Worm (Caenorhabditis elegans) whole organism, L4 larva: ENCODE results near the gene Y69E1A.5.

Experiments
- ama-1 ChIP-seq: fragments of 150-350 bp; optimal IDR thresholded peaks from 2 replicates; lab custom pipeline; 2014; ENCODE audit warnings: inconsistent platforms, mixed read lengths
- ceh-82 ChIP-seq: sonication (generic microtip); optimal IDR thresholded peaks from 2 replicates; lab custom pipeline; 2017; ENCODE audit warnings: missing biosample characterization, missing genetic modification characterization
- ces-1 ChIP-seq: fragments of 150-350 bp; sonication (generic microtip); optimal IDR thresholded peaks from 4 replicates; lab custom pipeline; 2014; ENCODE audit warnings: missing biosample characterization, missing genetic modification reagents, missing genetic modification characterization
- cey-2 ChIP-seq: sonication (generic microtip); optimal IDR thresholded peaks from 3 replicates; lab custom pipeline; 2017; ENCODE audit warnings: missing genetic modification characterization, mild to moderate bottlenecking, missing compliant biosample characterization, antibody characterized with exemption, borderline replicate concordance; ENCODE audit not compliant: insufficient read depth
- fkh-10 ChIP-seq: fragments of 150-350 bp; optimal IDR thresholded peaks from 2 replicates; lab custom pipeline; 2014; ENCODE audit warnings: missing biosample characterization, missing genetic modification reagents, missing genetic modification characterization
- fos-1 ChIP-seq: fragments of 150-350 bp; optimal IDR thresholded peaks from 2 replicates; lab custom pipeline; 2014; ENCODE audit warnings: missing biosample characterization, missing genetic modification characterization
- lir-3 ChIP-seq: sonication (generic microtip); optimal IDR thresholded peaks from 2 replicates; lab custom pipeline; 2016; ENCODE audit warnings: mild to moderate bottlenecking, missing genetic modification characterization, missing compliant biosample characterization
- nhr-237 ChIP-seq: sonication (generic microtip); optimal IDR thresholded peaks from 2 replicates; lab custom pipeline; 2017; ENCODE audit warnings: missing biosample characterization, missing genetic modification characterization
- nhr-28 ChIP-seq: fragments of 150-350 bp; optimal IDR thresholded peaks from 2 replicates; lab custom pipeline; 2014; ENCODE audit warnings: missing biosample characterization, missing genetic modification characterization
- pha-4 ChIP-seq, 2 experiments: fragments of 150-350 bp in 1 of 2; fragments of 200-800 bp in 1 of 2; sonication (Bioruptor generic) in 1 of 2; IDR thresholded peaks in 1 of 2; optimal IDR thresholded peaks in 1 of 2; 2 replicates each; pipeline versions ENCODE4 v1.3.6 to Lab custom; 2014 to 2022; ENCODE audit warnings: missing genetic modification characterization in 2 of 2, missing genetic modification reagents in 2 of 2, missing biosample characterization in 1 of 2, missing compliant biosample characterization in 1 of 2
- snpc-4 ChIP-seq: fragments of 150-350 bp; optimal IDR thresholded peaks from 2 replicates; lab custom pipeline; 2014; ENCODE audit warnings: missing biosample characterization, missing genetic modification characterization
- tag-97 ChIP-seq: fragments of 200-800 bp; sonication (Bioruptor generic); IDR thresholded peaks from 2 replicates; pipeline ENCODE4 v1.3.6; 2022; ENCODE audit warnings: missing genetic modification characterization, missing compliant biosample characterization

ce11 chrIV:10916134-10916533 lies 41.3 kb downstream of the Y69E1A.5 start:
- no peak for TF ChIP-seq nhr-28 (tag; lab: Kevin White, UChicago)
- no peak for TF ChIP-seq nhr-237 (tag; lab: Kevin White, UChicago)
- TF ChIP-seq ama-1 (lab: Kevin White, UChicago) = no peak
- TF ChIP-seq lir-3 (tag; lab: Kevin White, UChicago) = no peak
- no peak for TF ChIP-seq cey-2
- no peak for TF ChIP-seq pha-4 (GFP tag; IDR thresholded peaks at IDR 0.05; lab: Robert Waterston, UW)
- TF ChIP-seq pha-4 (tag; optimal IDR thresholded peaks at IDR 0.05; lab: Kevin White, UChicago) = no peak
- TF ChIP-seq tag-97 = no peak
- TF ChIP-seq ces-1 (GFP tag; lab: Kevin White, UChicago) = no peak
- TF ChIP-seq fkh-10 (GFP tag; lab: Kevin White, UChicago) = no peak
- no peak for TF ChIP-seq snpc-4 (tag; lab: Kevin White, UChicago)
- no peak for TF ChIP-seq fos-1
- no peak for TF ChIP-seq ceh-82
